Fruit fly (Drosophila melanogaster) whole organism, wandering third instar larva: ENCODE data around the gene Icmt.
A peak's percentile ranks its signal among the peaks of the same experiment; 100 is the strongest.

Experiments used
- CG32264 ChIP-seq: fragments of 200-800 bp; sonication (Bioruptor generic); optimal IDR thresholded peaks from 2 replicates; lab custom pipeline; 2016; ENCODE audit warnings: missing biosample characterization, missing genetic modification characterization
- CG9705 ChIP-seq: fragments of 200-800 bp; sonication (Bioruptor generic); optimal IDR thresholded peaks from 2 replicates; lab custom pipeline; 2018; ENCODE audit warnings: missing biosample characterization, mild to moderate bottlenecking, missing genetic modification characterization
- CrebA ChIP-seq: fragments of 200-800 bp; sonication (Bioruptor generic); optimal IDR thresholded peaks from 2 replicates; lab custom pipeline; 2016; ENCODE audit warnings: missing biosample characterization, mild to moderate bottlenecking, missing genetic modification characterization, borderline replicate concordance
- Dfd ChIP-seq: fragments of >200 bp; optimal IDR thresholded peaks from 2 replicates; lab custom pipeline; 2017; ENCODE audit warnings: missing biosample characterization, missing genetic modification characterization
- Dif ChIP-seq: fragments of 200-275, 200-300 bp; sonication (Bioruptor generic); optimal IDR thresholded peaks from 2 replicates; lab custom pipeline; 2018; ENCODE audit warnings: missing biosample characterization, missing genetic modification characterization; ENCODE audit not compliant: partially characterized antibody
- GATAd ChIP-seq: sonication (Bioruptor generic); optimal IDR thresholded peaks from 2 replicates; lab custom pipeline; 2016; ENCODE audit warnings: missing biosample characterization, missing genetic modification characterization
- HLH106 ChIP-seq: fragments of 200-800 bp; optimal IDR thresholded peaks from 3 replicates; lab custom pipeline; 2019; ENCODE audit warnings: missing biosample characterization, mild to moderate bottlenecking, missing genetic modification characterization, moderate library complexity
- Hr78 ChIP-seq: fragments of >200 bp; optimal IDR thresholded peaks from 2 replicates; lab custom pipeline; 2017; ENCODE audit warnings: missing biosample characterization, missing genetic modification characterization
- Hr83 ChIP-seq: fragments of 200-300 bp; sonication (Bioruptor generic); optimal IDR thresholded peaks from 2 replicates; lab custom pipeline; 2016; ENCODE audit warnings: missing biosample characterization, mild to moderate bottlenecking, missing genetic modification characterization, moderate library complexity; ENCODE audit not compliant: poor library complexity, severe bottlenecking
- Rel ChIP-seq, 2 experiments: fragments of 200-800 bp; sonication (Bioruptor generic) in 1 of 2; optimal IDR thresholded peaks; 2 replicates in 1 of 2; 3 replicates in 1 of 2; lab custom pipeline; 2016 to 2019; ENCODE audit warnings: mild to moderate bottlenecking in 2 of 2, missing biosample characterization in 2 of 2, missing genetic modification characterization in 2 of 2, moderate library complexity in 1 of 2
- Sp1 ChIP-seq: fragments of 200-800 bp; sonication (Bioruptor generic); optimal IDR thresholded peaks from 3 replicates; lab custom pipeline; 2019; ENCODE audit warnings: missing biosample characterization, mild to moderate bottlenecking, missing genetic modification characterization, moderate library complexity
- Vsx2 ChIP-seq: fragments of 200-300, 225-300 bp; sonication (Bioruptor generic); optimal IDR thresholded peaks from 2 replicates; lab custom pipeline; 2018; ENCODE audit warnings: missing biosample characterization, missing genetic modification characterization; ENCODE audit not compliant: partially characterized antibody
- brk ChIP-seq: fragments of 200-800 bp; sonication (Bioruptor generic); optimal IDR thresholded peaks from 2 replicates; lab custom pipeline; 2016; ENCODE audit warnings: missing biosample characterization, mild to moderate bottlenecking, missing genetic modification characterization
- dsf ChIP-seq: sonication (Bioruptor generic); optimal IDR thresholded peaks from 2 replicates; lab custom pipeline; 2016; ENCODE audit warnings: missing biosample characterization, missing genetic modification characterization, borderline replicate concordance
- ey ChIP-seq: fragments of 200-800 bp; sonication (Bioruptor generic); optimal IDR thresholded peaks from 2 replicates; lab custom pipeline; 2016; ENCODE audit warnings: missing biosample characterization, missing genetic modification characterization
- foxo ChIP-seq, 2 experiments: fragments of 200-800 bp; sonication (Bioruptor generic); optimal IDR thresholded peaks; 2 replicates in 1 of 2; 3 replicates in 1 of 2; lab custom pipeline; 2016 to 2017; ENCODE audit warnings: missing biosample characterization in 2 of 2, missing genetic modification characterization in 2 of 2
- fru ChIP-seq: fragments of 200-800 bp; sonication (Bioruptor generic); optimal IDR thresholded peaks from 3 replicates; lab custom pipeline; 2016; ENCODE audit warnings: missing biosample characterization, mild to moderate bottlenecking, missing genetic modification characterization
- h ChIP-seq: fragments of 200-800 bp; sonication (Bioruptor generic); optimal IDR thresholded peaks from 3 replicates; lab custom pipeline; 2016; ENCODE audit warnings: missing biosample characterization, mild to moderate bottlenecking, missing genetic modification characterization
- pan ChIP-seq: fragments of >200 bp; optimal IDR thresholded peaks from 2 replicates; lab custom pipeline; 2017
- psq ChIP-seq: fragments of 200-800 bp; sonication (Bioruptor generic); optimal IDR thresholded peaks from 3 replicates; lab custom pipeline; 2017; ENCODE audit warnings: missing biosample characterization, mild to moderate bottlenecking, missing genetic modification characterization, moderate library complexity
- rgr ChIP-seq: fragments of 200-800 bp; sonication (Bioruptor generic); optimal IDR thresholded peaks from 3 replicates; lab custom pipeline; 2016; ENCODE audit warnings: missing biosample characterization, mild to moderate bottlenecking, missing genetic modification characterization
- sv ChIP-seq: fragments of 200-800 bp; sonication (Bioruptor generic); optimal IDR thresholded peaks from 3 replicates; lab custom pipeline; 2016; ENCODE audit warnings: missing biosample characterization, missing genetic modification characterization
- tai ChIP-seq: sonication (Bioruptor generic); optimal IDR thresholded peaks from 2 replicates; lab custom pipeline; 2016; ENCODE audit warnings: missing biosample characterization, missing genetic modification characterization
- usp ChIP-seq: fragments of >200 bp; optimal IDR thresholded peaks from 2 replicates; lab custom pipeline; 2017; ENCODE audit warnings: missing biosample characterization, missing genetic modification characterization
- woc ChIP-seq: sonication (Bioruptor generic); optimal IDR thresholded peaks from 2 replicates; lab custom pipeline; 2016; ENCODE audit warnings: missing biosample characterization, mild to moderate bottlenecking, missing genetic modification characterization

The Icmt gene

dm6 chr3L:13030055-13030634, 12.1 kb downstream of the Icmt start:
- TF ChIP-seq fru (GFP tag; lab: Kevin White, UChicago) (peak; percentile 20), rgr (GFP tag; lab: Kevin White, UChicago) (peak; percentile 13), HLH106 (no peak), Dif (GFP tag; lab: Kevin White, UChicago) (no peak), pan (lab: Kevin White, UChicago) (no peak), h (GFP tag; lab: Kevin White, UChicago) (peak; percentile 24), sv (GFP tag; lab: Kevin White, UChicago) (no peak), psq (GFP tag; lab: Kevin White, UChicago) (no peak)

- TF ChIP-seq tai (GFP tag; lab: Kevin White, UChicago), result no peak
- TF ChIP-seq Sp1 (GFP tag; lab: Kevin White, UChicago), result no peak
- TF ChIP-seq Dif (GFP tag; lab: Kevin White, UChicago), result no peak
- TF ChIP-seq CrebA, result no peak
- TF ChIP-seq, all 38 proteins: peak for 0
Observed at dm6 chr3L:13031326-13031725, 13.3 kb downstream of the Icmt start.

- TF ChIP-seq psq (GFP tag; lab: Kevin White, UChicago) (no peak), GATAd (no peak), Sp1 (GFP tag; lab: Kevin White, UChicago) (peak; percentile 13), Vsx2 (GFP tag; lab: Kevin White, UChicago) (no peak), Hr78 (GFP tag; lab: Kevin White, UChicago) (no peak), foxo (GFP tag; optimal IDR thresholded peaks at IDR 0.05; lab: Kevin White, UChicago) (peak in 1 of 2 experiments; percentile 14), Rel (GFP tag; optimal IDR thresholded peaks at IDR 0.05; lab: Kevin White, UChicago) (no peak), Rel (tag; optimal IDR thresholded peaks at IDR 0.05; lab: Kevin White, UChicago) (peak; percentile 88), pan (lab: Kevin White, UChicago) (no peak), sv (GFP tag; lab: Kevin White, UChicago) (no peak)
Observed at dm6 chr3L:13032085-13032914, 14.2 kb downstream of the Icmt start.

dm6 chr3L:13032915-13033282, 14.8 kb downstream of the Icmt start:
- TF ChIP-seq Rel (GFP tag; optimal IDR thresholded peaks at IDR 0.05; lab: Kevin White, UChicago), result no peak
- TF ChIP-seq Rel (tag; optimal IDR thresholded peaks at IDR 0.05; lab: Kevin White, UChicago), result no peak
- no peak for TF ChIP-seq dsf

dm6 chr3L:13033361-13033760, 15.3 kb downstream of the Icmt start:
- TF ChIP-seq Dif (GFP tag; lab: Kevin White, UChicago), result no peak
- peak; percentile 42 for TF ChIP-seq Vsx2 (GFP tag; lab: Kevin White, UChicago)

dm6 chr3L:13036706-13037457, 18.8 kb downstream of the Icmt start, which contains the start of gene Srrm1:
Gene Srrm1, plus strand, starts transcription at chr3L:13036821.
- peak; percentile 32 for TF ChIP-seq CG9705
- TF ChIP-seq usp (GFP tag; lab: Kevin White, UChicago), result no peak
- no peak for TF ChIP-seq GATAd
- peak; percentile 33 for TF ChIP-seq h (GFP tag; lab: Kevin White, UChicago)
- no peak for TF ChIP-seq CG32264
- TF ChIP-seq Dfd (GFP tag; lab: Kevin White, UChicago), result no peak
- peak; percentile 21 for TF ChIP-seq sv (GFP tag; lab: Kevin White, UChicago)
- TF ChIP-seq ey, result peak; percentile 8
- TF ChIP-seq psq (GFP tag; lab: Kevin White, UChicago), result no peak
- TF ChIP-seq rgr (GFP tag; lab: Kevin White, UChicago), result peak; percentile 46
- TF ChIP-seq fru (GFP tag; lab: Kevin White, UChicago), result peak; percentile 30
- TF ChIP-seq Hr83 (GFP tag; lab: Kevin White, UChicago), result peak; percentile 87
- TF ChIP-seq Sp1 (GFP tag; lab: Kevin White, UChicago), result peak; percentile 20
- no peak for TF ChIP-seq woc
- peak in 1 of 2 experiments; percentile 50 for TF ChIP-seq foxo (GFP tag; optimal IDR thresholded peaks at IDR 0.05; lab: Kevin White, UChicago)
- no peak for TF ChIP-seq brk (GFP tag; lab: Kevin White, UChicago)
